Fruit fly (Drosophila melanogaster): ENCODE results near the gene Adh.

- TF ChIP-seq usp (GFP tag; optimal IDR thresholded peaks at IDR 0.05) (no peak), psq (optimal IDR thresholded peaks at IDR 0.05) (no peak), Dll (optimal IDR thresholded peaks at IDR 0.05) (no peak), CG8478 (optimal IDR thresholded peaks at IDR 0.05) (no peak)
Observed at dm6 chr2L:14574852-14575251, 40.5 kb upstream of the Adh start.

Data from whole organism.